Worm (Caenorhabditis elegans): Measurements from ENCODE around the gene C26E1.1.

Gene C26E1.1

ce11 chrV:13297220-13297619 lies at the start of gene C26E1.1:
C26E1.1 (plus strand) TSS chrV:13297520.
- TF ChIP-seq tbx-11 (GFP tag; IDR thresholded peaks at IDR 0.05) (no peak), tbx-37 (GFP tag; conservative IDR thresholded peaks at IDR 0.05) (no peak), flt-1 (GFP tag; IDR thresholded peaks at IDR 0.05) (no peak), scrt-1 (GFP tag; IDR thresholded peaks at IDR 0.05) (no peak), ceh-13 (GFP tag; optimal IDR thresholded peaks at IDR 0.05) (no peak)

ce11 chrV:13249436-13249835 lies 47.9 kb upstream of the C26E1.1 start, which contains the start of gene odr-3:
odr-3 (minus strand) TSS chrV:13249536.
- TF ChIP-seq ama-1 (optimal IDR thresholded peaks at IDR 0.05) (no peak), flt-1 (GFP tag; IDR thresholded peaks at IDR 0.05) (no peak), aly-1 (tag; optimal IDR thresholded peaks at IDR 0.05) (no peak), B0310.2 (tag; optimal IDR thresholded peaks at IDR 0.05) (no peak), tra-4 (tag; optimal IDR thresholded peaks at IDR 0.05) (no peak), ceh-36 (tag; optimal IDR thresholded peaks at IDR 0.05) (no peak), scrt-1 (GFP tag; IDR thresholded peaks at IDR 0.05) (no peak), tbx-11 (GFP tag; IDR thresholded peaks at IDR 0.05) (no peak)

ce11 chrV:13252862-13253261 lies 44.5 kb upstream of the C26E1.1 start:
- TF ChIP-seq aly-1 (tag; optimal IDR thresholded peaks at IDR 0.05) (no peak), hmg-4 (GFP tag; optimal IDR thresholded peaks at IDR 0.05) (no peak), ama-1 (optimal IDR thresholded peaks at IDR 0.05) (no peak), tra-4 (tag; optimal IDR thresholded peaks at IDR 0.05) (no peak), hmbx-1 (tag; optimal IDR thresholded peaks at IDR 0.05) (no peak), pes-1 (GFP tag; IDR thresholded peaks at IDR 0.05) (no peak), hnd-1 (tag; optimal IDR thresholded peaks at IDR 0.05) (no peak)

ce11 chrV:13258909-13259361 lies 38.4 kb upstream of the C26E1.1 start, which contains the start of gene C34D1.4:
C34D1.4 (minus strand) TSS chrV:13259311.
- TF ChIP-seq hmbx-1 (tag; optimal IDR thresholded peaks at IDR 0.05) (no peak), ceh-13 (GFP tag; optimal IDR thresholded peaks at IDR 0.05) (no peak), pes-1 (GFP tag; IDR thresholded peaks at IDR 0.05) (no peak), F13C5.2 (tag; optimal IDR thresholded peaks at IDR 0.05) (no peak), ama-1 (optimal IDR thresholded peaks at IDR 0.05) (no peak), scrt-1 (GFP tag; IDR thresholded peaks at IDR 0.05) (no peak), tra-4 (tag; optimal IDR thresholded peaks at IDR 0.05) (no peak), flt-1 (GFP tag; IDR thresholded peaks at IDR 0.05) (no peak), tbx-11 (GFP tag; IDR thresholded peaks at IDR 0.05) (no peak), sea-1 (GFP tag; conservative IDR thresholded peaks at IDR 0.05) (no peak), B0310.2 (tag; optimal IDR thresholded peaks at IDR 0.05) (no peak), ets-7 (tag; optimal IDR thresholded peaks at IDR 0.05) (no peak), hnd-1 (tag; optimal IDR thresholded peaks at IDR 0.05) (no peak)

- no peak for TF ChIP-seq hmg-4 (GFP tag; optimal IDR thresholded peaks at IDR 0.05)
- no peak for TF ChIP-seq F13C5.2 (tag; optimal IDR thresholded peaks at IDR 0.05)
- TF ChIP-seq pes-1 (GFP tag; IDR thresholded peaks at IDR 0.05), result no peak
- no peak for TF ChIP-seq flt-1 (GFP tag; IDR thresholded peaks at IDR 0.05)
- no peak for TF ChIP-seq ceh-36 (tag; optimal IDR thresholded peaks at IDR 0.05)
- no peak for TF ChIP-seq tbx-37 (GFP tag; conservative IDR thresholded peaks at IDR 0.05)
- no peak for TF ChIP-seq ama-1 (optimal IDR thresholded peaks at IDR 0.05)
- no peak for TF ChIP-seq hmbx-1 (tag; optimal IDR thresholded peaks at IDR 0.05)
- no peak for TF ChIP-seq aly-1 (tag; optimal IDR thresholded peaks at IDR 0.05)
Observed at ce11 chrV:13259527-13259926, 37.8 kb upstream of the C26E1.1 start.

- TF ChIP-seq ama-1 (optimal IDR thresholded peaks at IDR 0.05) (no peak), sea-1 (GFP tag; conservative IDR thresholded peaks at IDR 0.05) (no peak), hmg-4 (GFP tag; optimal IDR thresholded peaks at IDR 0.05) (no peak), aly-1 (tag; optimal IDR thresholded peaks at IDR 0.05) (no peak), hmbx-1 (tag; optimal IDR thresholded peaks at IDR 0.05) (no peak)
Observed at ce11 chrV:13262781-13263318, 34.5 kb upstream of the C26E1.1 start.

- no peak for TF ChIP-seq flt-1 (GFP tag; IDR thresholded peaks at IDR 0.05)
Observed at ce11 chrV:13264245-13264644, 33.1 kb upstream of the C26E1.1 start, which contains the start of gene zip-5. zip-5 (plus strand) TSS chrV:13264545.

- TF ChIP-seq hmg-4 (GFP tag; optimal IDR thresholded peaks at IDR 0.05), result no peak
- no peak for TF ChIP-seq ets-7 (tag; optimal IDR thresholded peaks at IDR 0.05)
- no peak for TF ChIP-seq hmbx-1 (tag; optimal IDR thresholded peaks at IDR 0.05)
- TF ChIP-seq sea-1 (GFP tag; conservative IDR thresholded peaks at IDR 0.05), result no peak
- no peak for TF ChIP-seq ceh-13 (GFP tag; optimal IDR thresholded peaks at IDR 0.05)
- no peak for TF ChIP-seq ama-1 (optimal IDR thresholded peaks at IDR 0.05)
- TF ChIP-seq hnd-1 (tag; optimal IDR thresholded peaks at IDR 0.05), result no peak
- no peak for TF ChIP-seq pes-1 (GFP tag; IDR thresholded peaks at IDR 0.05)
- no peak for TF ChIP-seq tbx-37 (GFP tag; conservative IDR thresholded peaks at IDR 0.05)
- no peak for TF ChIP-seq B0310.2 (tag; optimal IDR thresholded peaks at IDR 0.05)
- TF ChIP-seq scrt-1 (GFP tag; IDR thresholded peaks at IDR 0.05), result no peak
- no peak for TF ChIP-seq ceh-36 (tag; optimal IDR thresholded peaks at IDR 0.05)
- no peak for TF ChIP-seq F13C5.2 (tag; optimal IDR thresholded peaks at IDR 0.05)
- no peak for TF ChIP-seq tbx-11 (GFP tag; IDR thresholded peaks at IDR 0.05)
- TF ChIP-seq tra-4 (tag; optimal IDR thresholded peaks at IDR 0.05), result no peak
Observed at ce11 chrV:13265628-13266027, 31.7 kb upstream of the C26E1.1 start.

ce11 chrV:13266630-13267029 lies 30.7 kb upstream of the C26E1.1 start:
- no peak for TF ChIP-seq tbx-37 (GFP tag; conservative IDR thresholded peaks at IDR 0.05)
- no peak for TF ChIP-seq F13C5.2 (tag; optimal IDR thresholded peaks at IDR 0.05)
- TF ChIP-seq hnd-1 (tag; optimal IDR thresholded peaks at IDR 0.05), result no peak
- no peak for TF ChIP-seq sea-1 (GFP tag; conservative IDR thresholded peaks at IDR 0.05)
- no peak for TF ChIP-seq tra-4 (tag; optimal IDR thresholded peaks at IDR 0.05)
- TF ChIP-seq pes-1 (GFP tag; IDR thresholded peaks at IDR 0.05), result no peak
- no peak for TF ChIP-seq ama-1 (optimal IDR thresholded peaks at IDR 0.05)
- no peak for TF ChIP-seq B0310.2 (tag; optimal IDR thresholded peaks at IDR 0.05)
- TF ChIP-seq ets-7 (tag; optimal IDR thresholded peaks at IDR 0.05), result no peak
- TF ChIP-seq ceh-36 (tag; optimal IDR thresholded peaks at IDR 0.05), result no peak
- TF ChIP-seq hmg-4 (GFP tag; optimal IDR thresholded peaks at IDR 0.05), result no peak
- TF ChIP-seq tbx-11 (GFP tag; IDR thresholded peaks at IDR 0.05), result no peak
- TF ChIP-seq flt-1 (GFP tag; IDR thresholded peaks at IDR 0.05), result no peak
- no peak for TF ChIP-seq ceh-13 (GFP tag; optimal IDR thresholded peaks at IDR 0.05)
- TF ChIP-seq scrt-1 (GFP tag; IDR thresholded peaks at IDR 0.05), result no peak
- TF ChIP-seq aly-1 (tag; optimal IDR thresholded peaks at IDR 0.05), result no peak
- no peak for TF ChIP-seq hmbx-1 (tag; optimal IDR thresholded peaks at IDR 0.05)
